Fruit fly (Drosophila melanogaster) whole organism, prepupa: ENCODE measurements around the gene CG31798.

ENCODE experiments used
- CG10631 ChIP-seq: fragments of 200-800 bp; sonication (Bioruptor generic); optimal IDR thresholded peaks from 2 replicates; lab custom pipeline; 2016; ENCODE audit warnings: missing biosample characterization, missing genetic modification characterization
- CG10669 ChIP-seq: fragments of 200-800 bp; sonication (Bioruptor generic); optimal IDR thresholded peaks from 3 replicates; lab custom pipeline; 2018; ENCODE audit warnings: missing biosample characterization, mild to moderate bottlenecking, missing genetic modification characterization, moderate library complexity
- CG11762 ChIP-seq: fragments of 200-800 bp; sonication (Bioruptor generic); optimal IDR thresholded peaks from 3 replicates; lab custom pipeline; 2016; ENCODE audit warnings: missing biosample characterization, missing genetic modification characterization; ENCODE audit not compliant: insufficient read depth
- CG15336 ChIP-seq: fragments of 200-800 bp; sonication (Bioruptor generic); IDR thresholded peaks from 2 replicates; pipeline ENCODE4 v1.3.6; 2022; ENCODE audit warnings: missing biosample characterization, missing genetic modification characterization
- CG1621 ChIP-seq: fragments of 200-800 bp; sonication (Bioruptor generic); optimal IDR thresholded peaks from 3 replicates; lab custom pipeline; 2018; ENCODE audit warnings: missing biosample characterization, mild to moderate bottlenecking, missing genetic modification characterization
- CG3032 ChIP-seq: fragments of 200-800 bp; optimal IDR thresholded peaks from 2 replicates; lab custom pipeline; 2019; ENCODE audit warnings: missing biosample characterization, mild to moderate bottlenecking, missing genetic modification characterization, moderate library complexity
- CG32006 ChIP-seq: fragments of 200-800 bp; sonication (Bioruptor generic); optimal IDR thresholded peaks from 3 replicates; lab custom pipeline; 2017; ENCODE audit warnings: missing biosample characterization, mild to moderate bottlenecking, missing genetic modification characterization
- CG34406 ChIP-seq: fragments of 200-800 bp; sonication (Bioruptor generic); optimal IDR thresholded peaks from 3 replicates; lab custom pipeline; 2016; ENCODE audit warnings: missing biosample characterization, missing genetic modification characterization
- CG3919 ChIP-seq: fragments of 200-800 bp; sonication (Bioruptor generic); optimal IDR thresholded peaks from 3 replicates; lab custom pipeline; 2016; ENCODE audit warnings: missing biosample characterization, missing genetic modification characterization
- CG6163 ChIP-seq: fragments of 200-800 bp; sonication (Bioruptor generic); IDR thresholded peaks from 3 replicates; pipeline ENCODE4 v1.3.6; 2022; ENCODE audit warnings: missing biosample characterization, missing genetic modification characterization
- CG6276 ChIP-seq: fragments of 200-800 bp; sonication (Bioruptor generic); optimal IDR thresholded peaks from 2 replicates; lab custom pipeline; 2017; ENCODE audit warnings: missing biosample characterization, mild to moderate bottlenecking, missing genetic modification characterization
- CG6792 ChIP-seq: fragments of 200-800 bp; sonication (Bioruptor generic); optimal IDR thresholded peaks from 3 replicates; lab custom pipeline; 2016; ENCODE audit warnings: missing biosample characterization, missing genetic modification characterization
- CG6808 ChIP-seq: fragments of 200-800 bp; sonication (Bioruptor generic); optimal IDR thresholded peaks from 3 replicates; lab custom pipeline; 2017; ENCODE audit warnings: missing biosample characterization, missing genetic modification characterization, mild to moderate bottlenecking, moderate library complexity, missing genetic modification reagents
- CG7368 ChIP-seq: fragments of 200-800 bp; sonication (Bioruptor generic); optimal IDR thresholded peaks from 3 replicates; lab custom pipeline; 2016; ENCODE audit warnings: missing biosample characterization, missing genetic modification characterization
- CG8319 ChIP-seq: fragments of 200-800 bp; sonication (Bioruptor generic); optimal IDR thresholded peaks from 3 replicates; lab custom pipeline; 2016; ENCODE audit warnings: missing biosample characterization, missing genetic modification characterization
- CG9139 ChIP-seq: fragments of 200-800 bp; sonication (Bioruptor generic); optimal IDR thresholded peaks from 3 replicates; lab custom pipeline; 2017; ENCODE audit warnings: missing biosample characterization, mild to moderate bottlenecking, missing genetic modification characterization
- Eip75B ChIP-seq: fragments of 200-800 bp; sonication (Bioruptor generic); optimal IDR thresholded peaks from 3 replicates; lab custom pipeline; 2016; ENCODE audit warnings: missing biosample characterization, missing genetic modification characterization
- Eip93F ChIP-seq: fragments of 200-800 bp; sonication (Bioruptor generic); optimal IDR thresholded peaks from 2 replicates; lab custom pipeline; 2016; ENCODE audit warnings: missing biosample characterization, mild to moderate bottlenecking, missing genetic modification characterization
- Ets21C ChIP-seq: fragments of 200-800 bp; sonication (Bioruptor generic); optimal IDR thresholded peaks from 3 replicates; lab custom pipeline; 2016; ENCODE audit warnings: missing biosample characterization, missing genetic modification characterization
- Ets96B ChIP-seq: fragments of 200-800 bp; optimal IDR thresholded peaks from 2 replicates; lab custom pipeline; 2019; ENCODE audit warnings: missing biosample characterization, mild to moderate bottlenecking, missing genetic modification characterization, moderate library complexity
- Hr38 ChIP-seq: sonication (Bioruptor generic); optimal IDR thresholded peaks from 2 replicates; lab custom pipeline; 2016; ENCODE audit warnings: missing biosample characterization, missing genetic modification characterization
- Hr39 ChIP-seq: fragments of 200-800 bp; sonication (Bioruptor generic); optimal IDR thresholded peaks from 2 replicates; lab custom pipeline; 2016; ENCODE audit warnings: missing biosample characterization, missing genetic modification characterization
- Hr4 ChIP-seq: fragments of 200-800 bp; sonication (Bioruptor generic); optimal IDR thresholded peaks from 3 replicates; lab custom pipeline; 2016; ENCODE audit warnings: missing biosample characterization, missing genetic modification characterization
- OdsH ChIP-seq: fragments of 200-800 bp; sonication (Bioruptor generic); optimal IDR thresholded peaks from 3 replicates; lab custom pipeline; 2016; ENCODE audit warnings: missing biosample characterization, missing genetic modification characterization
- Smox ChIP-seq: fragments of 200-800 bp; sonication (Bioruptor generic); optimal IDR thresholded peaks from 3 replicates; lab custom pipeline; 2016; ENCODE audit warnings: missing biosample characterization, missing genetic modification characterization
- Sox14 ChIP-seq: fragments of 200-800 bp; sonication (Bioruptor generic); optimal IDR thresholded peaks from 3 replicates; lab custom pipeline; 2016; ENCODE audit warnings: missing biosample characterization, missing genetic modification characterization
- achi ChIP-seq: fragments of 200-800 bp; sonication (Bioruptor generic); optimal IDR thresholded peaks from 3 replicates; lab custom pipeline; 2016; ENCODE audit warnings: missing biosample characterization, missing genetic modification characterization
- acj6 ChIP-seq: fragments of 200-800 bp; sonication (Bioruptor generic); optimal IDR thresholded peaks from 3 replicates; lab custom pipeline; 2016; ENCODE audit warnings: missing biosample characterization, missing genetic modification characterization
- cyc ChIP-seq: fragments of 200-800 bp; sonication (Bioruptor generic); optimal IDR thresholded peaks from 3 replicates; lab custom pipeline; 2016; ENCODE audit warnings: missing biosample characterization, missing genetic modification characterization
- dac ChIP-seq: fragments of 200-800 bp; sonication (Bioruptor generic); optimal IDR thresholded peaks from 2 replicates; lab custom pipeline; 2017; ENCODE audit warnings: missing biosample characterization, mild to moderate bottlenecking, missing genetic modification characterization
- eg ChIP-seq: fragments of 200-800 bp; sonication (Bioruptor generic); IDR thresholded peaks from 3 replicates; pipeline ENCODE4 v1.3.6; 2022; ENCODE audit warnings: missing biosample characterization, missing genetic modification characterization
- esn ChIP-seq: fragments of 200-800 bp; sonication (Bioruptor generic); optimal IDR thresholded peaks from 2 replicates; lab custom pipeline; 2016; ENCODE audit warnings: missing biosample characterization, mild to moderate bottlenecking, missing genetic modification characterization, moderate library complexity
- fd59A ChIP-seq: fragments of 200-800 bp; sonication (Bioruptor generic); optimal IDR thresholded peaks from 2 replicates; lab custom pipeline; 2017; ENCODE audit warnings: missing biosample characterization, mild to moderate bottlenecking, missing genetic modification characterization, missing genetic modification reagents
- fkh ChIP-seq: fragments of 200-800 bp; sonication (Bioruptor generic); optimal IDR thresholded peaks from 3 replicates; lab custom pipeline; 2017; ENCODE audit warnings: missing biosample characterization, mild to moderate bottlenecking, missing genetic modification characterization, moderate library complexity
- net ChIP-seq: fragments of 200-800 bp; sonication (Bioruptor generic); optimal IDR thresholded peaks from 3 replicates; lab custom pipeline; 2016; ENCODE audit warnings: missing biosample characterization, missing genetic modification characterization
- pdm3 ChIP-seq: fragments of 200-800 bp; sonication (Bioruptor generic); optimal IDR thresholded peaks from 3 replicates; lab custom pipeline; 2016; ENCODE audit warnings: missing biosample characterization, missing genetic modification characterization
- salr ChIP-seq, 2 experiments: fragments of 200-800 bp; sonication (Bioruptor generic); optimal IDR thresholded peaks; 3 replicates each; lab custom pipeline; 2016 to 2018; ENCODE audit warnings: missing biosample characterization in 2 of 2, missing genetic modification characterization in 2 of 2, mild to moderate bottlenecking in 1 of 2
- spab ChIP-seq: fragments of 200-800 bp; sonication (Bioruptor generic); optimal IDR thresholded peaks from 2 replicates; lab custom pipeline; 2017; ENCODE audit warnings: missing biosample characterization, mild to moderate bottlenecking, missing genetic modification characterization, missing genetic modification reagents

Gene CG31798

DNA sequence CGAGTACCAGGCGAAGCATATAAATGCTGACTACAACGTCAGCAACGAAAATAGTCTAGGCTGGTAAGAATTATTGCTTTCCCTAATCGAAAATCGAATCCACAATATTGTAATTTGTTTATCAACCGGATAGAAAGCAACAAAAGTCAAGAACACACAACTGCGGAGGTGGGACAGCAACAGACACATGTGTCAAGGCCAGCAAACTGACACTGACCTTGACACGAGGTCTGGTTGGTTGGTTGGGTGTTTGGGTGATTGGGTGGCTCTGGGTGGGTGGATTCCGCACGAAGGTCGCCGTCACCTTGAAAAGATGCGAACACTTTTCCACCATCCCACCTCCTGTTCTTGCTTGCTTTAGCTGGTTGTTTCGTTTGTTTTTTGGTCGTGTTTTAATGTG lies 8.7 kb downstream of the CG31798 start:
- TF ChIP-seq Hr38 (GFP tag; lab: Kevin White, UChicago) (no peak), CG15336 (GFP tag; lab: Robert Waterston, UW) (no peak), Ets96B (tag; lab: Kevin White, UChicago) (no peak), CG7368 (no peak), CG10631 (GFP tag; lab: Kevin White, UChicago) (no peak), eg (GFP tag; lab: Robert Waterston, UW) (no peak), CG6808 (no peak), CG6276 (GFP tag; lab: Kevin White, UChicago) (no peak), fd59A (GFP tag; lab: Kevin White, UChicago) (no peak), cyc (GFP tag; lab: Kevin White, UChicago) (no peak), CG3032 (tag; lab: Kevin White, UChicago) (no peak), CG3919 (GFP tag; lab: Kevin White, UChicago) (no peak), CG6163 (GFP tag; lab: Robert Waterston, UW) (no peak), CG32006 (GFP tag; lab: Kevin White, UChicago) (no peak), Smox (GFP tag; lab: Kevin White, UChicago) (no peak)

dm6 chr2L:19403398-19403797 lies 9.4 kb downstream of the CG31798 start:
- TF ChIP-seq CG32006 (GFP tag; lab: Kevin White, UChicago) (no peak), spab (GFP tag; lab: Kevin White, UChicago) (no peak), Hr39 (GFP tag; lab: Kevin White, UChicago) (no peak), Eip93F (GFP tag; lab: Kevin White, UChicago) (no peak), CG6792 (GFP tag; lab: Kevin White, UChicago) (no peak), CG6808 (no peak), CG11762 (GFP tag; lab: Kevin White, UChicago) (no peak), Sox14 (no peak), Ets21C (GFP tag; lab: Kevin White, UChicago) (no peak), fkh (GFP tag; lab: Kevin White, UChicago) (no peak), Eip75B (GFP tag; lab: Kevin White, UChicago) (no peak), pdm3 (GFP tag; lab: Kevin White, UChicago) (no peak), CG9139 (GFP tag; lab: Kevin White, UChicago) (no peak), net (GFP tag; lab: Kevin White, UChicago) (no peak), achi (GFP tag; lab: Kevin White, UChicago) (no peak), CG6163 (GFP tag; lab: Robert Waterston, UW) (no peak), salr (GFP tag; optimal IDR thresholded peaks at IDR 0.05; lab: Kevin White, UChicago) (no peak), CG8319 (GFP tag; lab: Kevin White, UChicago) (no peak), CG34406 (GFP tag; lab: Kevin White, UChicago) (no peak)
- TF ChIP-seq, all 60 proteins: peak for 0

dm6 chr2L:19404804-19405203 lies 10.8 kb downstream of the CG31798 start:
- TF ChIP-seq acj6 (GFP tag; lab: Kevin White, UChicago), result no peak
- TF ChIP-seq esn, result no peak
- TF ChIP-seq eg (GFP tag; lab: Robert Waterston, UW), result no peak
- TF ChIP-seq Hr4, result no peak
- TF ChIP-seq OdsH, result no peak

dm6 chr2L:19405685-19406357 lies 11.9 kb downstream of the CG31798 start:
- TF ChIP-seq Eip93F (GFP tag; lab: Kevin White, UChicago) (no peak), CG1621 (no peak), dac (GFP tag; lab: Kevin White, UChicago) (no peak), Ets21C (GFP tag; lab: Kevin White, UChicago) (no peak), CG10631 (GFP tag; lab: Kevin White, UChicago) (no peak), CG10669 (GFP tag; lab: Kevin White, UChicago) (no peak), Hr4 (no peak), fd59A (GFP tag; lab: Kevin White, UChicago) (no peak)
